Worm (Caenorhabditis elegans) whole organism, late embryonic: ENCODE results near the gene T01D3.6.

ENCODE experiments used
- F13H6.1 ChIP-seq: sonication (generic microtip); optimal IDR thresholded peaks from 2 replicates; lab custom pipeline; 2016; ENCODE audit warnings: missing genetic modification characterization, missing compliant biosample characterization
- K09A11.1 ChIP-seq: sonication (generic microtip); optimal IDR thresholded peaks from 2 replicates; lab custom pipeline; 2017; ENCODE audit warnings: antibody characterized with exemption, mild to moderate bottlenecking, missing genetic modification characterization, missing compliant biosample characterization; ENCODE audit not compliant: insufficient read depth
- T23F11.4 ChIP-seq: fragments of 200-800 bp; sonication (Bioruptor generic); optimal IDR thresholded peaks from 2 replicates; lab custom pipeline; 2018; ENCODE audit warnings: mild to moderate bottlenecking, missing genetic modification characterization, missing compliant biosample characterization
- Y22D7AL.16 ChIP-seq: sonication (generic microtip); optimal IDR thresholded peaks from 2 replicates; lab custom pipeline; 2016; ENCODE audit warnings: missing genetic modification characterization, missing compliant biosample characterization
- ahr-1 ChIP-seq: sonication (generic microtip); optimal IDR thresholded peaks from 2 replicates; lab custom pipeline; 2016; ENCODE audit warnings: missing genetic modification characterization, missing compliant biosample characterization
- ama-1 ChIP-seq: fragments of 150-350 bp; optimal IDR thresholded peaks from 2 replicates; lab custom pipeline; 2014
- ceh-14 ChIP-seq: sonication (generic microtip); optimal IDR thresholded peaks from 2 replicates; lab custom pipeline; 2016; ENCODE audit warnings: missing genotype, missing genetic modification characterization, missing compliant biosample characterization
- ceh-2 ChIP-seq: sonication (generic microtip); optimal IDR thresholded peaks from 2 replicates; lab custom pipeline; 2016; ENCODE audit warnings: missing genotype, missing genetic modification characterization, missing compliant biosample characterization
- ceh-24 ChIP-seq: sonication (generic microtip); optimal IDR thresholded peaks from 2 replicates; lab custom pipeline; 2016; ENCODE audit warnings: mild to moderate bottlenecking, missing genetic modification characterization, missing compliant biosample characterization
- ceh-34 ChIP-seq: sonication (generic microtip); optimal IDR thresholded peaks from 2 replicates; lab custom pipeline; 2016; ENCODE audit warnings: mild to moderate bottlenecking, missing genetic modification characterization, missing compliant biosample characterization
- ceh-45 ChIP-seq: fragments of 200-800 bp; sonication (Bioruptor generic); IDR thresholded peaks from 2 replicates; pipeline ENCODE4 v1.3.6; 2022; ENCODE audit warnings: missing genetic modification reagents, missing genetic modification characterization, missing compliant biosample characterization
- ceh-48 ChIP-seq: sonication (generic microtip); optimal IDR thresholded peaks from 2 replicates; lab custom pipeline; 2016; ENCODE audit warnings: missing genetic modification characterization, inconsistent platforms, missing compliant biosample characterization
- dmd-4 ChIP-seq: sonication (generic microtip); optimal IDR thresholded peaks from 2 replicates; lab custom pipeline; 2016; ENCODE audit warnings: borderline replicate concordance, missing genetic modification characterization, missing compliant biosample characterization
- dve-1 ChIP-seq: sonication (generic microtip); optimal IDR thresholded peaks from 2 replicates; lab custom pipeline; 2017; ENCODE audit warnings: antibody characterized with exemption, mild to moderate bottlenecking, missing genetic modification characterization, missing compliant biosample characterization
- elt-2 ChIP-seq: sonication (generic microtip); optimal IDR thresholded peaks from 2 replicates; lab custom pipeline; 2016; ENCODE audit warnings: missing genetic modification reagents, missing genetic modification characterization, missing compliant biosample characterization
- fax-1 ChIP-seq: sonication (generic microtip); optimal IDR thresholded peaks from 2 replicates; lab custom pipeline; 2016; ENCODE audit warnings: missing genotype, missing genetic modification characterization, missing compliant biosample characterization
- fkh-10 ChIP-seq: fragments of 150-350 bp; optimal IDR thresholded peaks from 2 replicates; lab custom pipeline; 2014; ENCODE audit warnings: missing biosample characterization, missing genetic modification reagents, missing genetic modification characterization
- gmeb-2 ChIP-seq: sonication (generic microtip); optimal IDR thresholded peaks from 2 replicates; lab custom pipeline; 2016; ENCODE audit warnings: missing genetic modification characterization, inconsistent platforms, missing compliant biosample characterization
- hlh-15 ChIP-seq: sonication (generic microtip); optimal IDR thresholded peaks from 2 replicates; lab custom pipeline; 2016; ENCODE audit warnings: missing genetic modification characterization, missing compliant biosample characterization
- hlh-6 ChIP-seq: sonication (generic microtip); optimal IDR thresholded peaks from 2 replicates; lab custom pipeline; 2016; ENCODE audit warnings: missing genotype, missing genetic modification characterization, missing compliant biosample characterization
- hlh-8 ChIP-seq: sonication (generic microtip); optimal IDR thresholded peaks from 2 replicates; lab custom pipeline; 2016; ENCODE audit warnings: missing genotype, missing genetic modification characterization, missing compliant biosample characterization
- madf-2 ChIP-seq: sonication (generic microtip); optimal IDR thresholded peaks from 2 replicates; lab custom pipeline; 2017; ENCODE audit warnings: missing genetic modification characterization, missing compliant biosample characterization
- mec-3 ChIP-seq: sonication (generic microtip); optimal IDR thresholded peaks from 2 replicates; lab custom pipeline; 2016; ENCODE audit warnings: borderline replicate concordance, missing genetic modification characterization, missing compliant biosample characterization
- nfya-1 ChIP-seq: sonication (generic microtip); optimal IDR thresholded peaks from 2 replicates; lab custom pipeline; 2017; ENCODE audit warnings: missing genetic modification characterization, mild to moderate bottlenecking, missing compliant biosample characterization, antibody characterized with exemption, moderate library complexity
- nhr-11 ChIP-seq: fragments of 150-350 bp; optimal IDR thresholded peaks from 2 replicates; lab custom pipeline; 2014; ENCODE audit warnings: missing biosample characterization, missing genetic modification characterization
- nhr-232 ChIP-seq: sonication (generic microtip); optimal IDR thresholded peaks from 2 replicates; lab custom pipeline; 2016; ENCODE audit warnings: missing genetic modification characterization, missing compliant biosample characterization
- pag-3 ChIP-seq: sonication (generic microtip); optimal IDR thresholded peaks from 2 replicates; lab custom pipeline; 2016; ENCODE audit warnings: missing compliant biosample characterization, missing genetic modification characterization, borderline replicate concordance
- pax-1 ChIP-seq: fragments of 150-350 bp; optimal IDR thresholded peaks from 2 replicates; lab custom pipeline; 2014; ENCODE audit warnings: missing biosample characterization, missing genetic modification characterization
- pqm-1 ChIP-seq: sonication (generic microtip); optimal IDR thresholded peaks from 2 replicates; lab custom pipeline; 2016; ENCODE audit warnings: missing genetic modification characterization, missing compliant biosample characterization
- pros-1 ChIP-seq: fragments of 150-350 bp; optimal IDR thresholded peaks from 2 replicates; lab custom pipeline; 2014; ENCODE audit warnings: missing biosample characterization, missing genetic modification reagents, missing genetic modification characterization
- ref-2 ChIP-seq: sonication (generic microtip); optimal IDR thresholded peaks from 2 replicates; lab custom pipeline; 2016; ENCODE audit warnings: missing genetic modification characterization, missing compliant biosample characterization
- sdc-2 ChIP-seq: sonication (generic microtip); optimal IDR thresholded peaks from 2 replicates; lab custom pipeline; 2016; ENCODE audit warnings: missing genotype, missing genetic modification characterization, missing compliant biosample characterization
- sox-4 ChIP-seq: sonication (generic microtip); optimal IDR thresholded peaks from 2 replicates; lab custom pipeline; 2017; ENCODE audit warnings: mild to moderate bottlenecking, missing genetic modification characterization, inconsistent platforms, missing compliant biosample characterization
- syd-9 ChIP-seq: sonication (generic microtip); optimal IDR thresholded peaks from 2 replicates; lab custom pipeline; 2016; ENCODE audit warnings: mild to moderate bottlenecking, missing genetic modification characterization, moderate library complexity, missing compliant biosample characterization
- tbx-2 ChIP-seq: sonication (generic microtip); optimal IDR thresholded peaks from 2 replicates; lab custom pipeline; 2016; ENCODE audit warnings: missing genetic modification characterization, missing compliant biosample characterization
- ttx-3 ChIP-seq: sonication (generic microtip); optimal IDR thresholded peaks from 2 replicates; lab custom pipeline; 2016; ENCODE audit warnings: missing genetic modification reagents, missing genetic modification characterization, missing compliant biosample characterization
- unc-42 ChIP-seq: sonication (generic microtip); optimal IDR thresholded peaks from 2 replicates; lab custom pipeline; 2016; ENCODE audit warnings: missing genotype, missing genetic modification characterization, missing compliant biosample characterization
- unc-86 ChIP-seq: sonication (generic microtip); optimal IDR thresholded peaks from 2 replicates; lab custom pipeline; 2016; ENCODE audit warnings: missing genetic modification characterization, missing compliant biosample characterization
- zip-5 ChIP-seq: sonication (generic microtip); optimal IDR thresholded peaks from 2 replicates; lab custom pipeline; 2016; ENCODE audit warnings: missing genetic modification characterization, missing compliant biosample characterization
- ztf-16 ChIP-seq: sonication (generic microtip); optimal IDR thresholded peaks from 2 replicates; lab custom pipeline; 2017; ENCODE audit warnings: missing genetic modification characterization, missing compliant biosample characterization

T01D3.6 gene

DNA sequence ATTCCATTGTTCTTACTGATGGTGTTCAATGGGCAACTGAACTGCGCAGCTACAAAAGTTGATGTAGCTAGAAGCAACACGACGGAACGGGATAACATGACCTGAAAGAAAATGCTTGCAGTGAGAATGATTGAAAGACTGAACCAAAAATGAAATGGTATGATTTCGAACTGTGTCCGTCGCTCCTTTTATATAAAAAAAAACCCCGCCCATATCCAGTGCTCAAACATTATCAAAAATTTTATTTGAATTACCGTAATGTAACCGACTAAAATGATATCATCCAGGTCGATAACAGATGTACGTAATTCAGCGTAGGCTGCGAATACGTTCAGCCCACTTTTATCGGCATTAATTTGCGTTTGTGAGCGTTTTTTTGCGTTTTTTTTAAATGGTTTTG, 21.8 kb downstream of the T01D3.6 start, which contains the start of gene irg-5:
Gene irg-5, minus strand, starts transcription at position 101 of the 400 bp plus-strand sequence.
- TF ChIP-seq ztf-16 (tag; lab: Kevin White, UChicago) = no peak
- TF ChIP-seq ama-1 = no peak
- no peak for TF ChIP-seq ceh-48 (tag; lab: Kevin White, UChicago)
- no peak for TF ChIP-seq syd-9
- TF ChIP-seq zip-5 (tag; lab: Kevin White, UChicago) = no peak
- TF ChIP-seq dve-1 (tag; lab: Kevin White, UChicago) = no peak
- TF ChIP-seq unc-86 (tag; lab: Kevin White, UChicago) = no peak
- TF ChIP-seq nfya-1 (tag; lab: Kevin White, UChicago) = no peak
- no peak for TF ChIP-seq madf-2
- TF ChIP-seq ttx-3 = no peak
- TF ChIP-seq tbx-2 = no peak
- no peak for TF ChIP-seq ceh-2 (tag; lab: Kevin White, UChicago)
- no peak for TF ChIP-seq sox-4 (tag; lab: Kevin White, UChicago)
- TF ChIP-seq pax-1 (tag; lab: Kevin White, UChicago) = no peak
- TF ChIP-seq, all 69 proteins: peak for 0

- TF ChIP-seq pax-1 (tag; lab: Kevin White, UChicago) = no peak
- TF ChIP-seq pag-3 (tag; lab: Kevin White, UChicago) = no peak
- TF ChIP-seq F13H6.1 (tag; lab: Kevin White, UChicago) = no peak
- TF ChIP-seq pqm-1 (tag; lab: Kevin White, UChicago) = no peak
- TF ChIP-seq K09A11.1 (tag; lab: Kevin White, UChicago) = no peak
- TF ChIP-seq Y22D7AL.16 (tag; lab: Kevin White, UChicago) = no peak
- no peak for TF ChIP-seq ztf-16 (tag; lab: Kevin White, UChicago)
- TF ChIP-seq unc-86 (tag; lab: Kevin White, UChicago) = no peak
- no peak for TF ChIP-seq ceh-34
- no peak for TF ChIP-seq ahr-1 (tag; lab: Kevin White, UChicago)
- no peak for TF ChIP-seq nhr-11 (tag; lab: Kevin White, UChicago)
- no peak for TF ChIP-seq gmeb-2 (tag; lab: Kevin White, UChicago)
- no peak for TF ChIP-seq T23F11.4
- TF ChIP-seq dmd-4 (tag; lab: Kevin White, UChicago) = no peak
Measured at ce11 chrV:13739901-13740300, 23.3 kb downstream of the T01D3.6 start.

- TF ChIP-seq fax-1 (no peak), elt-2 (tag; lab: Kevin White, UChicago) (peak; percentile 29), hlh-8 (tag; lab: Kevin White, UChicago) (no peak), unc-42 (tag; lab: Kevin White, UChicago) (no peak), nhr-11 (tag; lab: Kevin White, UChicago) (no peak), ttx-3 (no peak)
Measured at ce11 chrV:13744901-13745300, 28.3 kb downstream of the T01D3.6 start, which contains the start of gene F35E12.9. Gene F35E12.9 (minus strand): TSS chrV:13745127.

DNA sequence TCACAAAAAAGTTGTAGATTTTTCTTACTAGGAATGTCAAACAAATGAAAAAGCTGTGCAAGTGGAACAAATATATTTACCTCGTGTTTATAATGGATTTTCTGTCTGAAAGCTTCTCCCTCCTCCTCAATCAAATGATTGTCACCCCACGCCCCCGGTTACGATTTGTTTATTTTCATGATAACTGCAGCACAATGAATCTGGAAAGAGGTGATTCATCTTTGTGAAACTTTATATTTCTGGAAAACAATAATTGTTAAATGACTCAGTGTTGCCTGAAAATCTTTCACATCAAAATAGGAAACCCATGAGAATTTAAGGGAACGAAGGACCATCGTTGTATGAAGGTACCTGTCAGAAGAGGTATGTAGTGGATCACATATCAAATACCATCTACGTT, 32.0 kb downstream of the T01D3.6 start, which contains the start of gene F35E12.10:
Gene F35E12.10, minus strand, starts transcription at position 101 of the 400 bp plus-strand sequence.
- TF ChIP-seq ceh-48 (tag; lab: Kevin White, UChicago) = no peak
- TF ChIP-seq hlh-6 (tag; lab: Kevin White, UChicago) = no peak
- no peak for TF ChIP-seq sdc-2 (tag; lab: Kevin White, UChicago)
- no peak for TF ChIP-seq ceh-14
- no peak for TF ChIP-seq madf-2
- TF ChIP-seq pax-1 (tag; lab: Kevin White, UChicago) = no peak
- no peak for TF ChIP-seq ttx-3
- TF ChIP-seq nhr-232 (tag; lab: Kevin White, UChicago) = no peak
- TF ChIP-seq fkh-10 (GFP tag; lab: Kevin White, UChicago) = no peak
- TF ChIP-seq ceh-45 (GFP tag; lab: Robert Waterston, UW) = no peak
- no peak for TF ChIP-seq K09A11.1 (tag; lab: Kevin White, UChicago)
- TF ChIP-seq ceh-2 (tag; lab: Kevin White, UChicago) = no peak
- TF ChIP-seq mec-3 (tag; lab: Kevin White, UChicago) = no peak
- TF ChIP-seq ahr-1 (tag; lab: Kevin White, UChicago) = no peak
- no peak for TF ChIP-seq ceh-24 (tag; lab: Kevin White, UChicago)
- no peak for TF ChIP-seq hlh-15 (tag; lab: Kevin White, UChicago)
- no peak for TF ChIP-seq pros-1 (tag; lab: Kevin White, UChicago)
- no peak for TF ChIP-seq ref-2
- TF ChIP-seq gmeb-2 (tag; lab: Kevin White, UChicago) = no peak
